Fruit fly (Drosophila melanogaster): ENCODE measurements around the gene CG3719.

The CG3719 gene

dm6 chrX:1341944-1342392, 38.3 kb downstream of the CG3719 start, which contains the start of gene Naa30A (continued):
- peak; percentile 47 for TF ChIP-seq grau (tag; optimal IDR thresholded peaks at IDR 0.05)
- peak; percentile 96 for TF ChIP-seq unc-4 (GFP tag; IDR thresholded peaks at IDR 0.05; ENCODE audit: partially characterized antibody)
- no peak for TF ChIP-seq bab2 (GFP tag; optimal IDR thresholded peaks at IDR 0.05)
- peak; percentile 66 for TF ChIP-seq CG2116 (GFP tag; optimal IDR thresholded peaks at IDR 0.05)
- TF ChIP-seq so (GFP tag; IDR thresholded peaks at IDR 0.05) = no peak
- no peak for TF ChIP-seq repo (GFP tag; optimal IDR thresholded peaks at IDR 0.05)
- peak; percentile 97 for TF ChIP-seq CG16813 (GFP tag; IDR thresholded peaks at IDR 0.05; ENCODE audit: partially characterized antibody)
- TF ChIP-seq mam (GFP tag; optimal IDR thresholded peaks at IDR 0.05) = no peak
- TF ChIP-seq kni (GFP tag; optimal IDR thresholded peaks at IDR 0.05) = no peak
- TF ChIP-seq cad (GFP tag; optimal IDR thresholded peaks at IDR 0.05) = no peak
- no peak for TF ChIP-seq corto (GFP tag; optimal IDR thresholded peaks at IDR 0.05)
- TF ChIP-seq sna (GFP tag; IDR thresholded peaks at IDR 0.05; ENCODE audit: partially characterized antibody) = peak; percentile 94
- no peak for TF ChIP-seq Adf1 (GFP tag; IDR thresholded peaks at IDR 0.05)
- no peak for TF ChIP-seq CG10274 (GFP tag; optimal IDR thresholded peaks at IDR 0.05)
- no peak for TF ChIP-seq Hsf (GFP tag; optimal IDR thresholded peaks at IDR 0.05)
- TF ChIP-seq CG2129 (GFP tag; IDR thresholded peaks at IDR 0.05; ENCODE audit: partially characterized antibody) = peak; percentile 85
- no peak for TF ChIP-seq MTF-1 (GFP tag; optimal IDR thresholded peaks at IDR 0.05; ENCODE audit: borderline replicate concordance)
- no peak for TF ChIP-seq chm (GFP tag; IDR thresholded peaks at IDR 0.05)
- TF ChIP-seq row (GFP tag; IDR thresholded peaks at IDR 0.05) = peak; percentile 52; the same call in 2 of the 3 replicates
- peak; percentile 34 for TF ChIP-seq CG10267 (tag; optimal IDR thresholded peaks at IDR 0.05)
- no peak for TF ChIP-seq CG31365 (tag; optimal IDR thresholded peaks at IDR 0.05)
- TF ChIP-seq bcd (GFP tag; optimal IDR thresholded peaks at IDR 0.05) = peak; percentile 11
- peak; percentile 86 for TF ChIP-seq Hr39 (optimal IDR thresholded peaks at IDR 0.05)
- no peak for TF ChIP-seq CG10209 (GFP tag; optimal IDR thresholded peaks at IDR 0.05)
- no peak for TF ChIP-seq ranshi (GFP tag; IDR thresholded peaks at IDR 0.05)
- peak; percentile 64; the same call in 1 of the 3 replicates for TF ChIP-seq sr (GFP tag; IDR thresholded peaks at IDR 0.05)
- TF ChIP-seq CG14860 (GFP tag; IDR thresholded peaks at IDR 0.05; ENCODE audit: partially characterized antibody) = peak; percentile 95
- TF ChIP-seq ewg (GFP tag; optimal IDR thresholded peaks at IDR 0.05) = peak; percentile 51
- no peak for TF ChIP-seq Ets65A (GFP tag)
- TF ChIP-seq trem (tag; optimal IDR thresholded peaks at IDR 0.05) = peak; percentile 51
- TF ChIP-seq CG7839 (tag; optimal IDR thresholded peaks at IDR 0.05) = no peak
- no peak for TF ChIP-seq CG17802 (tag; optimal IDR thresholded peaks at IDR 0.05)
- no peak for TF ChIP-seq CG4328 (GFP tag; optimal IDR thresholded peaks at IDR 0.05)
- TF ChIP-seq CG11723 (GFP tag; optimal IDR thresholded peaks at IDR 0.05) = no peak
- TF ChIP-seq CG11696 (GFP tag; IDR thresholded peaks at IDR 0.05) = no peak
- no peak for TF ChIP-seq CG10321 (GFP tag; IDR thresholded peaks at IDR 0.05)
- TF ChIP-seq CG13624 (GFP tag; optimal IDR thresholded peaks at IDR 0.05) = no peak
- TF ChIP-seq Mrtf (GFP tag; IDR thresholded peaks at IDR 0.05) = no peak
- TF ChIP-seq Dfd (GFP tag; optimal IDR thresholded peaks at IDR 0.05) = no peak
- no peak for TF ChIP-seq eyg (GFP tag; optimal IDR thresholded peaks at IDR 0.05)
- TF ChIP-seq Doc3 (GFP tag; IDR thresholded peaks at IDR 0.05; ENCODE audit: partially characterized antibody) = peak; percentile 90
- no peak for TF ChIP-seq wor (GFP tag; IDR thresholded peaks at IDR 0.05)
- no peak for TF ChIP-seq H2.0 (GFP tag; IDR thresholded peaks at IDR 0.05)
- TF ChIP-seq Xrp1 (GFP tag; IDR thresholded peaks at IDR 0.05) = no peak
- peak; percentile 1 for TF ChIP-seq CG8290 (GFP tag; optimal IDR thresholded peaks at IDR 0.05)
- TF ChIP-seq CG8290 (tag; optimal IDR thresholded peaks at IDR 0.05) = peak in 1 of 2 experiments; percentile 36
- TF ChIP-seq CkIIα-i1 (GFP tag; IDR thresholded peaks at IDR 0.05) = no peak
- TF ChIP-seq sens (GFP tag) = no peak
- TF ChIP-seq cwo (GFP tag; optimal IDR thresholded peaks at IDR 0.05) = no peak
- TF ChIP-seq CG11456 (GFP tag; IDR thresholded peaks at IDR 0.05) = no peak
- no peak for TF ChIP-seq CG14965 (GFP tag; optimal IDR thresholded peaks at IDR 0.05; ENCODE audit: borderline replicate concordance)
- no peak for TF ChIP-seq slbo (GFP tag; IDR thresholded peaks at IDR 0.05)

Measured in whole organism, embryonic.